Fruit fly (Drosophila melanogaster) whole organism, embryonic: Measurements from ENCODE around the gene CG9467.

Experiments used
- CG1024 ChIP-seq: fragments of 200-800 bp; sonication (Bioruptor generic); IDR thresholded peaks from 2 replicates; pipeline ENCODE4 v1.3.6; 2022; ENCODE audit warnings: missing biosample characterization, missing genetic modification characterization
- CG10431 ChIP-seq: fragments of 200-800 bp; sonication (Bioruptor generic); optimal IDR thresholded peaks from 3 replicates; lab custom pipeline; 2018; ENCODE audit warnings: missing biosample characterization, mild to moderate bottlenecking, missing genetic modification characterization
- CG10543 ChIP-seq: fragments of 200-800 bp; sonication (Bioruptor generic); optimal IDR thresholded peaks from 3 replicates; lab custom pipeline; 2017; ENCODE audit warnings: missing biosample characterization, mild to moderate bottlenecking, missing genetic modification characterization, moderate library complexity
- CG10959 ChIP-seq: fragments of 200-800 bp; sonication (Bioruptor generic); IDR thresholded peaks from 2 replicates; pipeline ENCODE4 v1.3.6; 2022; ENCODE audit warnings: missing biosample characterization, missing genetic modification characterization
- CG11504 ChIP-seq: fragments of 200-800 bp; sonication (Bioruptor generic); optimal IDR thresholded peaks from 3 replicates; lab custom pipeline; 2019; ENCODE audit warnings: missing biosample characterization, mild to moderate bottlenecking, missing genetic modification characterization, moderate library complexity
- CG14667 ChIP-seq: fragments of 200-800 bp; sonication (Bioruptor generic); IDR thresholded peaks from 2 replicates; pipeline ENCODE4 v1.3.6; 2022; ENCODE audit warnings: missing biosample characterization, missing genetic modification characterization
- CG14860 ChIP-seq: fragments of 200-800 bp; sonication (Bioruptor generic); IDR thresholded peaks from 3 replicates; pipeline ENCODE4 v1.3.6; 2022; ENCODE audit warnings: missing biosample characterization, missing genetic modification characterization; ENCODE audit not compliant: partially characterized antibody
- CG1602 ChIP-seq: fragments of 200-800 bp; sonication (Bioruptor generic); optimal IDR thresholded peaks from 3 replicates; lab custom pipeline; 2016; ENCODE audit warnings: missing biosample characterization, missing genetic modification characterization
- CG17802 ChIP-seq: fragments of 200-800 bp; sonication (Bioruptor generic); optimal IDR thresholded peaks from 2 replicates; lab custom pipeline; 2018; ENCODE audit warnings: missing biosample characterization, mild to moderate bottlenecking, missing genetic modification characterization, moderate library complexity
- CG1832 ChIP-seq: fragments of 200-800 bp; sonication (Bioruptor generic); optimal IDR thresholded peaks from 2 replicates; lab custom pipeline; 2017; ENCODE audit warnings: missing biosample characterization, mild to moderate bottlenecking, missing genetic modification characterization, inconsistent platforms
- CG2199 ChIP-seq: fragments of 200-800 bp; sonication (Bioruptor generic); IDR thresholded peaks from 3 replicates; pipeline ENCODE4 v1.3.6; 2022; ENCODE audit warnings: missing biosample characterization, missing genetic modification characterization
- CG31388 ChIP-seq: fragments of 200-800 bp; sonication (Bioruptor generic); optimal IDR thresholded peaks from 2 replicates; lab custom pipeline; 2016; ENCODE audit warnings: missing biosample characterization, missing genetic modification characterization
- CG31441 ChIP-seq: fragments of 200-800 bp; sonication (Bioruptor generic); IDR thresholded peaks from 2 replicates; pipeline ENCODE4 v1.3.6; 2022; ENCODE audit warnings: missing biosample characterization, missing genetic modification characterization
- CG3995 ChIP-seq: fragments of 200-800 bp; sonication (Bioruptor generic); optimal IDR thresholded peaks from 3 replicates; lab custom pipeline; 2016; ENCODE audit warnings: missing biosample characterization, missing genetic modification characterization
- CG42726 ChIP-seq: fragments of 200-800 bp; sonication (Bioruptor generic); IDR thresholded peaks from 2 replicates; pipeline ENCODE4 v1.3.6; 2022; ENCODE audit warnings: missing biosample characterization, missing genetic modification characterization; ENCODE audit not compliant: partially characterized antibody
- CG4360 ChIP-seq: fragments of 200-800 bp; sonication (Bioruptor generic); IDR thresholded peaks from 2 replicates; pipeline ENCODE4 v1.3.6; 2022; ENCODE audit warnings: missing biosample characterization, missing genetic modification characterization
- CG6765 ChIP-seq: fragments of 200-800 bp; sonication (Bioruptor generic); optimal IDR thresholded peaks from 3 replicates; lab custom pipeline; 2017; ENCODE audit warnings: missing biosample characterization, mild to moderate bottlenecking, missing genetic modification characterization
- CG7271 ChIP-seq: fragments of 200-800 bp; sonication (Bioruptor generic); optimal IDR thresholded peaks from 2 replicates; lab custom pipeline; 2018; ENCODE audit warnings: missing biosample characterization, mild to moderate bottlenecking, missing genetic modification characterization, moderate library complexity
- CG7786 ChIP-seq: fragments of 200-800 bp; sonication (Bioruptor generic); optimal IDR thresholded peaks from 2 replicates; lab custom pipeline; 2016; ENCODE audit warnings: missing biosample characterization, missing genetic modification characterization
- CG8290 ChIP-seq, 3 experiments: fragments of 200-800 bp; sonication (Bioruptor generic); optimal IDR thresholded peaks; 2 replicates each; lab custom pipeline; 2016 to 2019; ENCODE audit warnings: missing biosample characterization in 3 of 3, missing genetic modification characterization in 3 of 3, mild to moderate bottlenecking in 2 of 3, moderate library complexity in 1 of 3
- CG9609 ChIP-seq: fragments of 200-800 bp; sonication (Bioruptor generic); optimal IDR thresholded peaks from 3 replicates; lab custom pipeline; 2016; ENCODE audit warnings: missing biosample characterization, missing genetic modification characterization
- CG9727 ChIP-seq: fragments of 200-800 bp; sonication (Bioruptor generic); optimal IDR thresholded peaks from 3 replicates; lab custom pipeline; 2017; ENCODE audit warnings: missing biosample characterization, mild to moderate bottlenecking, missing genetic modification characterization
- CHES-1-like ChIP-seq: fragments of 200-800 bp; sonication (Bioruptor generic); optimal IDR thresholded peaks from 2 replicates; lab custom pipeline; 2016; ENCODE audit warnings: missing biosample characterization, missing genetic modification characterization
- H15 ChIP-seq: fragments of 200-800 bp; sonication (Bioruptor generic); IDR thresholded peaks from 3 replicates; pipeline ENCODE4 v1.3.6; 2022; ENCODE audit warnings: missing biosample characterization, missing genetic modification characterization
- HHEX ChIP-seq: fragments of 200-800 bp; sonication (Bioruptor generic); optimal IDR thresholded peaks from 3 replicates; lab custom pipeline; 2017; ENCODE audit warnings: missing biosample characterization, mild to moderate bottlenecking, missing genetic modification characterization, missing genetic modification reagents
- HLHmδ ChIP-seq: fragments of 200-800 bp; sonication (Bioruptor generic); optimal IDR thresholded peaks from 2 replicates; lab custom pipeline; 2018; ENCODE audit warnings: missing biosample characterization, mild to moderate bottlenecking, missing genetic modification characterization, moderate library complexity
- Hey ChIP-seq: fragments of 200-800 bp; sonication (Bioruptor generic); optimal IDR thresholded peaks from 3 replicates; lab custom pipeline; 2018; ENCODE audit warnings: missing biosample characterization, mild to moderate bottlenecking, missing genetic modification characterization
- MTF-1 ChIP-seq: fragments of 200-800 bp; sonication (Bioruptor generic); optimal IDR thresholded peaks from 2 replicates; lab custom pipeline; 2018; ENCODE audit warnings: missing biosample characterization, mild to moderate bottlenecking, missing genetic modification characterization, borderline replicate concordance
- NC2α ChIP-seq: fragments of 200-800 bp; sonication (Bioruptor generic); optimal IDR thresholded peaks from 2 replicates; lab custom pipeline; 2016; ENCODE audit warnings: missing biosample characterization, missing genetic modification characterization
- Sin3A ChIP-seq: fragments of >200 bp; optimal IDR thresholded peaks from 2 replicates; lab custom pipeline; 2018
- Stat92E ChIP-seq, 3 experiments: fragments of >200 bp in 2 of 3; fragments of 200-800 bp in 1 of 3; sonication (Bioruptor generic) in 1 of 3; optimal IDR thresholded peaks; 2 replicates each; lab custom pipeline; 2017 to 2019; ENCODE audit warnings: missing biosample characterization in 3 of 3, missing genetic modification characterization in 3 of 3, mild to moderate bottlenecking in 1 of 3, moderate library complexity in 1 of 3
- Vsx1 ChIP-seq: fragments of 200-800 bp; sonication (Bioruptor generic); optimal IDR thresholded peaks from 2 replicates; lab custom pipeline; 2017; ENCODE audit warnings: missing biosample characterization, mild to moderate bottlenecking, missing genetic modification characterization, missing genetic modification reagents
- YL-1 ChIP-seq: fragments of 200-800 bp; sonication (Bioruptor generic); optimal IDR thresholded peaks from 3 replicates; lab custom pipeline; 2017; ENCODE audit warnings: missing biosample characterization, mild to moderate bottlenecking, missing genetic modification characterization
- ap ChIP-seq: fragments of 200-800 bp; sonication (Bioruptor generic); IDR thresholded peaks from 2 replicates; pipeline ENCODE4 v1.3.6; 2022; ENCODE audit warnings: missing biosample characterization, missing genetic modification characterization
- ara ChIP-seq: fragments of 200-800 bp; sonication (Bioruptor generic); IDR thresholded peaks from 2 replicates; pipeline ENCODE4 v1.3.6; 2022; ENCODE audit warnings: missing biosample characterization, missing genetic modification characterization
- chn ChIP-seq: fragments of 200-800 bp; sonication (Bioruptor generic); optimal IDR thresholded peaks from 2 replicates; lab custom pipeline; 2016; ENCODE audit warnings: missing biosample characterization, missing genetic modification characterization
- crc ChIP-seq: fragments of 200-800 bp; sonication (Bioruptor generic); optimal IDR thresholded peaks from 2 replicates; lab custom pipeline; 2016; ENCODE audit warnings: missing biosample characterization, missing genetic modification characterization
- disco-r ChIP-seq: fragments of 200-800 bp; sonication (Bioruptor generic); optimal IDR thresholded peaks from 2 replicates; lab custom pipeline; 2016; ENCODE audit warnings: missing biosample characterization, missing genetic modification characterization
- dm ChIP-seq: fragments of 200-800 bp; sonication (Bioruptor generic); optimal IDR thresholded peaks from 3 replicates; lab custom pipeline; 2016; ENCODE audit warnings: missing biosample characterization, missing genetic modification characterization
- fru ChIP-seq: fragments of >200 bp; optimal IDR thresholded peaks from 2 replicates; lab custom pipeline; 2017
- ftz-f1 ChIP-seq: fragments of 200-800 bp; sonication (Bioruptor generic); optimal IDR thresholded peaks from 2 replicates; lab custom pipeline; 2016; ENCODE audit warnings: missing biosample characterization, missing genetic modification characterization
- gsb ChIP-seq: fragments of 200-800 bp; sonication (Bioruptor generic); IDR thresholded peaks from 2 replicates; pipeline ENCODE4 v1.3.6; 2022; ENCODE audit warnings: missing biosample characterization, missing genetic modification characterization
- onecut ChIP-seq: fragments of 200-800 bp; sonication (Bioruptor generic); IDR thresholded peaks from 2 replicates; pipeline ENCODE4 v1.3.6; 2022; ENCODE audit warnings: missing biosample characterization, missing genetic modification characterization
- otp ChIP-seq: fragments of 200-800 bp; sonication (Bioruptor generic); IDR thresholded peaks from 3 replicates; pipeline ENCODE4, ENCODE4 v1.3.6; 2022; ENCODE audit warnings: missing biosample characterization, missing genetic modification characterization
- ranshi ChIP-seq: fragments of 200-800 bp; sonication (Bioruptor generic); IDR thresholded peaks from 2 replicates; pipeline ENCODE4 v1.3.6; 2022; ENCODE audit warnings: missing biosample characterization, missing genetic modification characterization
- rib ChIP-seq: fragments of 200-800 bp; sonication (Bioruptor generic); IDR thresholded peaks from 2 replicates; pipeline ENCODE4 v1.3.6; 2022; ENCODE audit warnings: missing biosample characterization, missing genetic modification characterization
- scrt ChIP-seq: fragments of 200-800 bp; sonication (Bioruptor generic); optimal IDR thresholded peaks from 2 replicates; lab custom pipeline; 2018; ENCODE audit warnings: missing biosample characterization, mild to moderate bottlenecking, missing genetic modification characterization, moderate library complexity
- sens ChIP-seq: fragments of 200-800 bp; sonication (Bioruptor generic); peaks from one replicate; lab custom pipeline; 2016; ENCODE audit warnings: missing biosample characterization, missing genetic modification characterization
- usp ChIP-seq: fragments of >200 bp; optimal IDR thresholded peaks from 2 replicates; lab custom pipeline; 2017; ENCODE audit warnings: missing biosample characterization, missing genetic modification characterization
- wek ChIP-seq: fragments of 200-800 bp; sonication (Bioruptor generic); optimal IDR thresholded peaks from 3 replicates; lab custom pipeline; 2018; ENCODE audit warnings: missing biosample characterization, mild to moderate bottlenecking, missing genetic modification characterization, moderate library complexity

Gene CG9467

dm6 chr3R:9759360-9760191 lies 41.2 kb downstream of the CG9467 start, which contains the start of gene Mpi (continued):
- TF ChIP-seq CG3995 (GFP tag; lab: Kevin White, UChicago) (peak; percentile 82), chn (GFP tag; lab: Kevin White, UChicago) (no peak), ranshi (GFP tag; lab: Robert Waterston, UW) (no peak), CG31441 (GFP tag; lab: Robert Waterston, UW) (no peak), CG14860 (GFP tag; lab: Robert Waterston, UW) (no peak), CHES-1-like (GFP tag; lab: Kevin White, UChicago) (no peak), CG9727 (GFP tag; lab: Kevin White, UChicago) (peak; percentile 32), gsb (GFP tag; lab: Robert Waterston, UW) (no peak), CG31388 (GFP tag; lab: Kevin White, UChicago) (no peak), Sin3A (no peak), CG2199 (GFP tag; lab: Robert Waterston, UW) (no peak), H15 (GFP tag; lab: Robert Waterston, UW) (no peak), CG6765 (no peak), sens (GFP tag; lab: Kevin White, UChicago) (peak; percentile 81), wek (GFP tag; lab: Kevin White, UChicago) (peak; percentile 12), CG1602 (GFP tag; lab: Kevin White, UChicago) (peak; percentile 1), scrt (GFP tag; lab: Kevin White, UChicago) (no peak), disco-r (no peak), Hey (tag; lab: Kevin White, UChicago) (no peak), HHEX (no peak), ftz-f1 (GFP tag; lab: Kevin White, UChicago) (peak; percentile 71), CG10959 (GFP tag; lab: Robert Waterston, UW) (no peak), CG10543 (GFP tag; lab: Kevin White, UChicago) (peak; percentile 25), ara (GFP tag; lab: Robert Waterston, UW) (no peak), CG7271 (tag; lab: Kevin White, UChicago) (no peak), Vsx1 (no peak), rib (GFP tag; lab: Robert Waterston, UW) (no peak), CG9609 (no peak), ap (GFP tag; lab: Robert Waterston, UW) (no peak), NC2α (GFP tag; lab: Kevin White, UChicago) (no peak), otp (GFP tag; lab: Robert Waterston, UW) (no peak), CG8290 (GFP tag; optimal IDR thresholded peaks at IDR 0.05; lab: Kevin White, UChicago) (no peak), CG8290 (tag; optimal IDR thresholded peaks at IDR 0.05; lab: Kevin White, UChicago) (no peak), onecut (GFP tag; lab: Robert Waterston, UW) (no peak), Stat92E (GFP tag; optimal IDR thresholded peaks at IDR 0.05; lab: Kevin White, UChicago) (peak in 1 of 3 experiments; percentile 49), CG1832 (GFP tag; lab: Kevin White, UChicago) (no peak), fru (no peak), dm (GFP tag; lab: Kevin White, UChicago) (no peak), CG11504 (tag; lab: Kevin White, UChicago) (no peak), CG42726 (GFP tag; lab: Robert Waterston, UW) (no peak), CG10431 (GFP tag; lab: Kevin White, UChicago) (no peak), YL-1 (peak; percentile 88), usp (GFP tag; lab: Kevin White, UChicago) (no peak), CG1024 (GFP tag; lab: Robert Waterston, UW) (no peak), crc (GFP tag; lab: Kevin White, UChicago) (no peak), CG7786 (GFP tag; lab: Kevin White, UChicago) (no peak), CG14667 (GFP tag; lab: Robert Waterston, UW) (no peak), HLHmδ (no peak), MTF-1 (GFP tag; lab: Kevin White, UChicago) (no peak), CG17802 (tag; lab: Kevin White, UChicago) (peak; percentile 18), CG4360 (no peak)
